Fruit fly (Drosophila melanogaster): ENCODE data around the gene Cyp4e3.

The Cyp4e3 gene

DNA sequence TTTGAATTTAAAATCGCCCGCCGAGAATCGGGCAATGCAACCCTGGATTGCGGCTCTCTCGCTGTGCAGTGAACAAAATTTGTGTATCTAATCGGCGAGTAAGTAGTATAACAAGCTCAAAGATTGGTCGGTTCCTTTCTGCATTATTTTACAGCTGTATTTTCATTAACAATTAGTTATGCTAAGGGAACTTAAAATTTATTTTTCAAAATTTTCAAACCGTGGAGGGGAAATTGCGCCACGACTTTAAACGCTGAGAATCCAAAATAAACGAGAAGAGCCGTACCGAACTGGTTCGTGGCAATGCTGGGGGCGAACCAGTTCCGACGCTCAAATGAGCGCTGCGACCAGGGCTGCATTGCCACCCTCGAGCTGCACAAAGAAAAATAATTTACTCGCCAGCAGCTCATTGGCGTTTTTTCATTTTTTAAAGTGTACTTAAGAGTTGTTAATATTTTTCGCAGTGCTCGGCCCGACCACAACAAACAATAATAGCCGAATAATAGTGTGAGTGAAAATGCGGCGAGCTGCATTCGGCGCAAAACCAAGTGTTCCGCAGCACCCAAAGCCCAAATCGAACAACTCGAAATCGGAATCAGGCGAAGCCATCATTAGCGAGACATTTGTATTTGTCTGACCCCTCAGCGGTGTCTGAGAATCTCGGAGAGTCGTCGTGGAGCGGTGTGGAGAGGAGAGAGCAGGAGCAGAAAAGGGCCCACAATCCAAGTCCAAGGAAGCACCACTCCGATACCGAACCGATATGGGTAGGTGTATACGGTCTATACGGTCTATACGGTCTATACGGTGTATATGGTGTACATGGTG lies 8.3 kb upstream of the Cyp4e3 start, which contains the start of gene zf30C (continued):
- TF ChIP-seq Dll (GFP tag; IDR thresholded peaks at IDR 0.05; ENCODE audit: partially characterized antibody) (peak; percentile 25; the same call in 3 of the 4 replicates), stc (GFP tag; IDR thresholded peaks at IDR 0.05) (peak; percentile 76), jumu (GFP tag; optimal IDR thresholded peaks at IDR 0.05) (peak; percentile 91), schlank (tag; optimal IDR thresholded peaks at IDR 0.05) (peak; percentile 78), gsb-n (tag; optimal IDR thresholded peaks at IDR 0.05) (peak; percentile 58), CG13424 (tag; optimal IDR thresholded peaks at IDR 0.05) (peak; percentile 84), gro (GFP tag; optimal IDR thresholded peaks at IDR 0.05) (peak; percentile 75), Doc2 (GFP tag; IDR thresholded peaks at IDR 0.05) (0 out of 2 replicates have a peak, but pooled peaks have one; percentile 53), Optix (GFP tag; IDR thresholded peaks at IDR 0.05) (peak; percentile 80), CG4282 (GFP tag; optimal IDR thresholded peaks at IDR 0.05) (peak; percentile 83), Meics (GFP tag; optimal IDR thresholded peaks at IDR 0.05) (peak; percentile 81), tgo (GFP tag; IDR thresholded peaks at IDR 0.05) (peak; percentile 78), Med (GFP tag) (peak; percentile 99), CG17612 (GFP tag; IDR thresholded peaks at IDR 0.05) (0 out of 2 replicates have a peak, but pooled peaks have one; percentile 18), NK7.1 (GFP tag; optimal IDR thresholded peaks at IDR 0.05) (peak; percentile 85), Vsx1 (GFP tag; optimal IDR thresholded peaks at IDR 0.05) (peak; percentile 25), slp2 (GFP tag; optimal IDR thresholded peaks at IDR 0.05) (peak; percentile 87), CG31441 (GFP tag; IDR thresholded peaks at IDR 0.05) (peak; percentile 44), CG12219 (GFP tag; optimal IDR thresholded peaks at IDR 0.05) (peak; percentile 48), CG2678 (tag; optimal IDR thresholded peaks at IDR 0.05) (peak; percentile 77), C15 (GFP tag; IDR thresholded peaks at IDR 0.05) (peak; percentile 67; the same call in 1 of the 3 replicates), exex (tag; optimal IDR thresholded peaks at IDR 0.05) (peak; percentile 37), Ravus (GFP tag; IDR thresholded peaks at IDR 0.05) (peak; percentile 14; the same call in 1 of the 2 replicates), odd (GFP tag; optimal IDR thresholded peaks at IDR 0.05) (peak; percentile 18), CG17361 (GFP tag; IDR thresholded peaks at IDR 0.05) (peak; percentile 77), Nf-YC (tag; optimal IDR thresholded peaks at IDR 0.05) (peak; percentile 69), CG18262 (tag; optimal IDR thresholded peaks at IDR 0.05) (peak; percentile 70), CG18599 (GFP tag; optimal IDR thresholded peaks at IDR 0.05) (peak; percentile 85), CG17568 (GFP tag; optimal IDR thresholded peaks at IDR 0.05) (no peak), Oaz (GFP tag; IDR thresholded peaks at IDR 0.05) (peak; percentile 63), D19A (tag; optimal IDR thresholded peaks at IDR 0.05) (peak; percentile 59), YL-1 (GFP tag; optimal IDR thresholded peaks at IDR 0.05) (peak; percentile 64), Neu2 (GFP tag; optimal IDR thresholded peaks at IDR 0.05; ENCODE audit: borderline replicate concordance) (peak; percentile 74), B-H2 (GFP tag; optimal IDR thresholded peaks at IDR 0.05) (peak; percentile 79), CG16863 (GFP tag; optimal IDR thresholded peaks at IDR 0.05) (peak; percentile 84), CG12299 (tag; optimal IDR thresholded peaks at IDR 0.05) (peak; percentile 72), CG4404 (GFP tag; IDR thresholded peaks at IDR 0.05) (peak; percentile 80), ash1 (GFP tag; optimal IDR thresholded peaks at IDR 0.05) (no peak), psq (GFP tag; optimal IDR thresholded peaks at IDR 0.05) (peak; percentile 43), CG6683 (GFP tag; optimal IDR thresholded peaks at IDR 0.05) (peak; percentile 51), CG10462 (GFP tag; optimal IDR thresholded peaks at IDR 0.05) (peak; percentile 59), CG18619 (GFP tag; optimal IDR thresholded peaks at IDR 0.05) (peak; percentile 80), CG14667 (GFP tag; IDR thresholded peaks at IDR 0.05) (peak; percentile 83), CG33557 (GFP tag; optimal IDR thresholded peaks at IDR 0.05) (peak; percentile 38), vvl (GFP tag; IDR thresholded peaks at IDR 0.05) (peak; percentile 94), klu (GFP tag; IDR thresholded peaks at IDR 0.05) (peak; percentile 78), cato (GFP tag; optimal IDR thresholded peaks at IDR 0.05; ENCODE audit: borderline replicate concordance) (peak; percentile 61), Scr (GFP tag; IDR thresholded peaks at IDR 0.05; ENCODE audit: partially characterized antibody) (peak; percentile 51)

All from whole organism, embryonic.